Worm (Caenorhabditis elegans): ENCODE results near the gene F55C12.6.

DNA sequence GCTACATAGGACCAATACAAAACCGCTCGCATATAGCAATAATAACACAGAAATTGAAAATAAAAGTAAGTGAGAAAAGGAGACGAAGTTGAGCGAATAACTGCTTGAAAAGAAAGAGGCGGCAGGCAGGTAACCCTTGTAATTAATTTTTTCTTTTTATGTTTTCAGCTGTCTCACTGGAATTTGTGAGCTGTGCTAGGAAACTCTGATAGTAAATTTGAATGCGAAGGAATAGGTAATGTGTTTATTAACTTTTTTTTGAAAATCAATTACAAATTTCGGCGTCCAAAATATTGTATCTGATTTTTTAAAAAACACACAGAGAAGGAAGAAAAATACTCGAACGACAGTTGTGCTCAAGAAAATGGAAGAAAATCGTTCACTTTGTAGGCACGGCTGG lies 23.9 kb downstream of the F55C12.6 start, which contains the start of gene H41C03.2:
- TF ChIP-seq W03F9.2 (tag; optimal IDR thresholded peaks at IDR 0.05) (no peak), him-1 (tag; optimal IDR thresholded peaks at IDR 0.05) (no peak)
